Worm (Caenorhabditis elegans): ENCODE data around the gene F09A5.3.

- no peak for TF ChIP-seq unc-130 (GFP tag; optimal IDR thresholded peaks at IDR 0.05)
- TF ChIP-seq lin-26 (GFP tag; IDR thresholded peaks at IDR 0.05) = no peak
- no peak for TF ChIP-seq athp-1 (tag; optimal IDR thresholded peaks at IDR 0.05)
- TF ChIP-seq ekl-4 (GFP tag; IDR thresholded peaks at IDR 0.05) = no peak
Observed at ce11 chrX:13169133-13169532, 27.7 kb downstream of the F09A5.3 start.
